Worm (Caenorhabditis elegans): ENCODE results near the gene ufl-1.

- peak; percentile 27 for TF ChIP-seq dve-1 (tag; optimal IDR thresholded peaks at IDR 0.05)
- no peak for TF ChIP-seq nhr-11 (tag; optimal IDR thresholded peaks at IDR 0.05)
- no peak for TF ChIP-seq ceh-22 (tag; optimal IDR thresholded peaks at IDR 0.05)
- no peak for TF ChIP-seq unc-86 (tag; optimal IDR thresholded peaks at IDR 0.05)
- TF ChIP-seq pha-4 (tag; optimal IDR thresholded peaks at IDR 0.05) = no peak
- no peak for TF ChIP-seq odd-2 (tag; optimal IDR thresholded peaks at IDR 0.05)
- no peak for TF ChIP-seq hlh-30 (tag; optimal IDR thresholded peaks at IDR 0.05; ENCODE audit: insufficient read depth)
- no peak for TF ChIP-seq ceh-6 (GFP tag; optimal IDR thresholded peaks at IDR 0.05)
- TF ChIP-seq pros-1 (tag; optimal IDR thresholded peaks at IDR 0.05) = no peak
Measured at ce11 chrIV:7047762-7048178, 11.1 kb upstream of the ufl-1 start.

All from whole organism, late embryonic.